Worm (Caenorhabditis elegans) whole organism, L1 larva: ENCODE results near the gene F59A6.10.

Source experiments
- C04F5.9 ChIP-seq: sonication (generic microtip); optimal IDR thresholded peaks from 2 replicates; lab custom pipeline; 2016; ENCODE audit warnings: missing genetic modification characterization, missing compliant biosample characterization
- C34B4.2 ChIP-seq: sonication (generic microtip); optimal IDR thresholded peaks from 2 replicates; lab custom pipeline; 2017; ENCODE audit warnings: mild to moderate bottlenecking, missing genetic modification characterization, missing compliant biosample characterization
- Y116A8C.19 ChIP-seq: sonication (generic microtip); optimal IDR thresholded peaks from 2 replicates; lab custom pipeline; 2016; ENCODE audit warnings: missing compliant biosample characterization, missing genetic modification characterization, borderline replicate concordance
- aly-2 ChIP-seq: fragments of 150-350 bp; optimal IDR thresholded peaks from 2 replicates; lab custom pipeline; 2014; ENCODE audit warnings: missing biosample characterization, missing genetic modification characterization
- ama-1 ChIP-seq: fragments of 150-350 bp; optimal IDR thresholded peaks from 2 replicates; lab custom pipeline; 2014
- blmp-1 ChIP-seq: fragments of 150-350 bp; optimal IDR thresholded peaks from 2 replicates; lab custom pipeline; 2014; ENCODE audit warnings: missing biosample characterization, missing genetic modification characterization
- ceh-63 ChIP-seq: fragments of 200-800 bp; sonication (Bioruptor generic); optimal IDR thresholded peaks from 2 replicates; lab custom pipeline; 2018; ENCODE audit warnings: mild to moderate bottlenecking, missing genetic modification characterization, missing compliant biosample characterization
- ceh-8 ChIP-seq: fragments of 200-800 bp; sonication (Bioruptor generic); optimal IDR thresholded peaks from 2 replicates; lab custom pipeline; 2018; ENCODE audit warnings: mild to moderate bottlenecking, missing genetic modification characterization, moderate library complexity, missing compliant biosample characterization
- ceh-88 ChIP-seq: fragments of 200-800 bp; sonication (Bioruptor generic); IDR thresholded peaks from 2 replicates; pipeline ENCODE4 v1.3.6; 2022; ENCODE audit warnings: missing genetic modification characterization, missing compliant biosample characterization
- dpl-1 ChIP-seq, 3 experiments: fragments of 150-350 bp in 2 of 3; sonication (generic microtip) in 1 of 3; optimal IDR thresholded peaks; 2 replicates each; lab custom pipeline; 2014 to 2017; ENCODE audit warnings: missing biosample characterization in 3 of 3, missing genetic modification characterization in 3 of 3, missing genetic modification reagents in 3 of 3
- efl-1 ChIP-seq, 4 experiments: fragments of 150-350 bp; optimal IDR thresholded peaks in 3 of 4; peaks in 1 of 4; 1 replicate in 1 of 4; 2 replicates in 3 of 4; lab custom pipeline; 2014; ENCODE audit warnings: missing biosample characterization in 2 of 4, missing genetic modification characterization in 2 of 4, missing genetic modification reagents in 2 of 4
- elt-2 ChIP-seq: sonication (generic microtip); optimal IDR thresholded peaks from 2 replicates; lab custom pipeline; 2016; ENCODE audit warnings: missing genetic modification characterization, mild to moderate bottlenecking, inconsistent platforms, missing compliant biosample characterization, missing genetic modification reagents
- elt-3 ChIP-seq, 6 experiments: fragments of 150-350 bp in 1 of 6; sonication (generic microtip); optimal IDR thresholded peaks; 2 replicates each; lab custom pipeline; 2017 to 2018; ENCODE audit warnings: missing biosample characterization in 6 of 6, missing genetic modification characterization in 6 of 6, inconsistent platforms in 1 of 6
- ets-5 ChIP-seq: fragments of 200-800 bp; sonication (Bioruptor generic); IDR thresholded peaks from 2 replicates; pipeline ENCODE4 v1.3.6; 2022; ENCODE audit warnings: missing genetic modification characterization, missing compliant biosample characterization
- fkh-10 ChIP-seq: sonication (generic microtip); optimal IDR thresholded peaks from 2 replicates; lab custom pipeline; 2017; ENCODE audit warnings: missing biosample characterization, missing genetic modification reagents, missing genetic modification characterization
- fkh-4 ChIP-seq: sonication (generic microtip); optimal IDR thresholded peaks from 2 replicates; lab custom pipeline; 2016; ENCODE audit warnings: missing compliant biosample characterization, missing genetic modification characterization, borderline replicate concordance
- jun-1 ChIP-seq: fragments of 150-350 bp; optimal IDR thresholded peaks from 2 replicates; lab custom pipeline; 2014; ENCODE audit warnings: missing biosample characterization, missing genetic modification reagents, missing genetic modification characterization
- lin-14 ChIP-seq: fragments of 200-800 bp; sonication (Bioruptor generic); optimal IDR thresholded peaks from 2 replicates; lab custom pipeline; 2018; ENCODE audit warnings: mild to moderate bottlenecking, missing genetic modification characterization, moderate library complexity, missing compliant biosample characterization
- lin-15B ChIP-seq: fragments of 150-350 bp; sonication (generic microtip); optimal IDR thresholded peaks from 3 replicates; lab custom pipeline; 2014; ENCODE audit warnings: missing biosample characterization, missing genetic modification characterization
- lsy-2 ChIP-seq, 2 experiments: fragments of 150-350 bp; optimal IDR thresholded peaks; 2 replicates each; lab custom pipeline; 2014; ENCODE audit warnings: missing biosample characterization in 2 of 2, missing genetic modification characterization in 2 of 2
- mdl-1 ChIP-seq, 2 experiments: fragments of 150-350 bp; optimal IDR thresholded peaks; 2 replicates each; lab custom pipeline; 2014 to 2017; ENCODE audit warnings: missing biosample characterization in 2 of 2, missing genetic modification characterization in 2 of 2, inconsistent platforms in 1 of 2
- mef-2 ChIP-seq: fragments of 150-350 bp; optimal IDR thresholded peaks from 2 replicates; lab custom pipeline; 2014; ENCODE audit warnings: missing biosample characterization, missing genetic modification characterization
- mep-1 ChIP-seq: fragments of 150-350 bp; optimal IDR thresholded peaks from 2 replicates; lab custom pipeline; 2014; ENCODE audit warnings: missing biosample characterization, missing genetic modification characterization
- nhr-11 ChIP-seq: fragments of 150-350 bp; optimal IDR thresholded peaks from 2 replicates; lab custom pipeline; 2014; ENCODE audit warnings: missing biosample characterization, missing genetic modification characterization
- nhr-12 ChIP-seq: sonication (generic microtip); optimal IDR thresholded peaks from 2 replicates; lab custom pipeline; 2017; ENCODE audit warnings: missing biosample characterization, missing genetic modification characterization
- nhr-19 ChIP-seq: fragments of 200-800 bp; sonication (Bioruptor generic); conservative IDR thresholded peaks from 2 replicates; pipeline ENCODE4 v1.3.6; 2022; ENCODE audit warnings: missing genetic modification characterization, missing compliant biosample characterization
- nhr-20 ChIP-seq: sonication (generic microtip); optimal IDR thresholded peaks from 2 replicates; lab custom pipeline; 2016; ENCODE audit warnings: mild to moderate bottlenecking, missing genetic modification characterization, missing compliant biosample characterization
- nhr-237 ChIP-seq: fragments of 150-350 bp; optimal IDR thresholded peaks from 2 replicates; lab custom pipeline; 2014; ENCODE audit warnings: missing biosample characterization, missing genetic modification characterization
- nhr-71 ChIP-seq: sonication (generic microtip); optimal IDR thresholded peaks from 2 replicates; lab custom pipeline; 2016; ENCODE audit warnings: mild to moderate bottlenecking, missing genetic modification characterization, moderate library complexity, missing compliant biosample characterization
- nhr-84 ChIP-seq: sonication (generic microtip); optimal IDR thresholded peaks from 2 replicates; lab custom pipeline; 2017; ENCODE audit warnings: missing biosample characterization, missing genetic modification characterization
- nhr-85 ChIP-seq: sonication (generic microtip); peaks from one replicate; lab custom pipeline; 2016; ENCODE audit warnings: missing genetic modification characterization, inconsistent platforms, missing compliant biosample characterization
- nhr-90 ChIP-seq: sonication (generic microtip); optimal IDR thresholded peaks from 2 replicates; lab custom pipeline; 2016; ENCODE audit warnings: mild to moderate bottlenecking, missing genetic modification characterization, missing compliant biosample characterization; ENCODE audit not compliant: poor library complexity
- pax-3 ChIP-seq: fragments of 200-800 bp; sonication (Bioruptor generic); optimal IDR thresholded peaks from 2 replicates; lab custom pipeline; 2018; ENCODE audit warnings: mild to moderate bottlenecking, missing genetic modification characterization, moderate library complexity, missing compliant biosample characterization
- pqm-1 ChIP-seq: sonication (generic microtip); optimal IDR thresholded peaks from 3 replicates; lab custom pipeline; 2017; ENCODE audit warnings: missing biosample characterization, missing genetic modification characterization
- snu-23 ChIP-seq: sonication (generic microtip); optimal IDR thresholded peaks from 2 replicates; lab custom pipeline; 2016; ENCODE audit warnings: missing genetic modification characterization, missing compliant biosample characterization
- sptf-1 ChIP-seq: fragments of 150-350 bp; optimal IDR thresholded peaks from 2 replicates; lab custom pipeline; 2014; ENCODE audit warnings: missing biosample characterization, missing genetic modification characterization
- swsn-7 ChIP-seq: sonication (generic microtip); optimal IDR thresholded peaks from 2 replicates; lab custom pipeline; 2016; ENCODE audit warnings: missing genetic modification characterization, missing compliant biosample characterization
- tbx-2 ChIP-seq: sonication (generic microtip); optimal IDR thresholded peaks from 2 replicates; lab custom pipeline; 2016; ENCODE audit warnings: missing genetic modification characterization, missing compliant biosample characterization
- tlp-1 ChIP-seq: fragments of 150-350 bp; optimal IDR thresholded peaks from 2 replicates; lab custom pipeline; 2014; ENCODE audit warnings: missing biosample characterization, missing genetic modification characterization
- unc-62 ChIP-seq: fragments of 150-350 bp; optimal IDR thresholded peaks from 2 replicates; lab custom pipeline; 2014; ENCODE audit warnings: missing biosample characterization, missing genetic modification reagents, missing genetic modification characterization
- unc-86 ChIP-seq: sonication (generic microtip); optimal IDR thresholded peaks from 2 replicates; lab custom pipeline; 2016; ENCODE audit warnings: missing genetic modification characterization, missing compliant biosample characterization
- unc-98 ChIP-seq: fragments of 200-800 bp; sonication (Bioruptor generic); IDR thresholded peaks from 2 replicates; pipeline ENCODE4 v1.3.6; 2022; ENCODE audit warnings: missing genetic modification characterization, missing compliant biosample characterization
- vab-15 ChIP-seq: sonication (generic microtip); optimal IDR thresholded peaks from 2 replicates; lab custom pipeline; 2017; ENCODE audit warnings: missing genotype, mild to moderate bottlenecking, missing genetic modification characterization, missing compliant biosample characterization
- ztf-11 ChIP-seq, 2 experiments: sonication (generic microtip); optimal IDR thresholded peaks; 2 replicates each; lab custom pipeline; 2016 to 2017; ENCODE audit warnings: missing genetic modification characterization in 2 of 2, missing biosample characterization in 1 of 2, missing compliant biosample characterization in 1 of 2
- ztf-4 ChIP-seq: fragments of 150-350 bp; optimal IDR thresholded peaks from 2 replicates; lab custom pipeline; 2014; ENCODE audit warnings: missing biosample characterization, missing genetic modification characterization

Gene F59A6.10

DNA sequence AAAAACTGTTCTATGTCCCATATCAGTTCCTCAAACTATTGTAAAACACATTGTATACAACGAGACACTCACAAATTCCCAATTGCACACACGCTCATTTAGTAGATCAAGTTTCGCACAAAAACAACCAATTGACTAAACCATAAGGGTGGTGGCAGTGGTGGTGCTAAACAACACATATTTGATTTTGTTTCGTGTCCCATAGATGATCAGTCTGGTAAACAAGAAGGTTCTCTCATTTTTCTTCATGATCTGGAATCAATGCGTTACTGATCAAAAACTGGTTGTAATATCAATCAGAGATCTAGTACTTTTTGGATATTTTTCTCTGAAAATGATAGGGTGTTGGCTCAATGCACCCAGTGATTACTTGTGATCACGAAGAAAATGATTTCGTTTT lies 14.8 kb downstream of the F59A6.10 start:
- TF ChIP-seq efl-1 (optimal IDR thresholded peaks at IDR 0.05; lab: Kevin White, UChicago) (no peak), efl-1 (GFP tag; optimal IDR thresholded peaks at IDR 0.05 in 1 of 2; lab: Kevin White, UChicago) (peak in 1 of 2 experiments; percentile 88), ceh-8 (GFP tag; lab: Kevin White, UChicago) (no peak)
- TF ChIP-seq, all 84 proteins: peak for 1

DNA sequence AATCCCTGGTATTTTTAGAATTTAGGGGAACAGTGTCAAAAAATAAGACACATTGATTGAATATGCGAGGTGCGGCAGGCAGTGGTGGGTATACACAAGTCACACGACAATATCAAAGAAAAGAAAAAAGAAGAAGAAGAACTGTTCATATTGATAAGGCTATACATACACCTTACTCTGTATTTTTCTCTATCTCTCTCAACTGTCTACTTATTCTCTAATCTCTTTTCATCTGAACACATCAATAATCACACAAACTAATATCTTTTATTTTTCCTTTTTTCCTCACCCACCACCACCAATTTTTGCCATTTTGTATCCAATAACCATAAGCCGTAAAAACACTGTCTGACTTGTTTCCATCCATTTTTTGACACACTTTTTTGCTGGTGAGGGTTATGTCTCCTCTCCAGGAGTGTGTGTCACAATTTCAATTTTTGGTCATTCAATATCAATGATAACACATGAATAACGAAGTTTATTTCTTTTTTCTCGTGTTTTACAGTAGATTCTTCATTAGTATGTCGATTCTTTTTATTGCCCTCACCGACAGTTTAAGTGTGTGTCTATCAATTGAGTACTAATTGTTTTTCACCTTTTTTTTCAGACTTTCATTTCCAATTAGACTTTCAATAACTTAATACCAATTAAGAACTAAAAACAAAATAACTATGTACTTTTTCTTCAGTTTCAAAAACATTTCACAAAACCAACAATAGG lies 15.8 kb downstream of the F59A6.10 start:
- TF ChIP-seq lin-14 (GFP tag; lab: Kevin White, UChicago) (peak; percentile 81), snu-23 (GFP tag; lab: Kevin White, UChicago) (peak; percentile 53), C34B4.2 (tag; lab: Kevin White, UChicago) (no peak), ceh-63 (GFP tag; lab: Kevin White, UChicago) (no peak), lin-15B (tag; lab: Kevin White, UChicago) (no peak), mdl-1 (tag; optimal IDR thresholded peaks at IDR 0.05; lab: Kevin White, UChicago) (peak in 1 of 2 experiments; percentile 23), elt-2 (peak; percentile 96), elt-3 (tag; optimal IDR thresholded peaks at IDR 0.05; lab: Kevin White, UChicago) (peak in 5 of 6 experiments; percentile 12 to 89 (median 84)), efl-1 (optimal IDR thresholded peaks at IDR 0.05; lab: Kevin White, UChicago) (no peak), efl-1 (GFP tag; optimal IDR thresholded peaks at IDR 0.05 in 1 of 2; lab: Kevin White, UChicago) (peak in 1 of 2 experiments; percentile 89), lsy-2 (tag; optimal IDR thresholded peaks at IDR 0.05; lab: Kevin White, UChicago) (peak; percentile 10 to 60), ztf-11 (tag; optimal IDR thresholded peaks at IDR 0.05; lab: Kevin White, UChicago) (no peak), nhr-71 (peak; percentile 54), jun-1 (tag; lab: Kevin White, UChicago) (no peak), nhr-20 (tag; lab: Kevin White, UChicago) (peak; percentile 57), dpl-1 (GFP tag; optimal IDR thresholded peaks at IDR 0.05; lab: Kevin White, UChicago) (peak in 1 of 3 experiments; percentile 15), ceh-88 (0 out of 2 replicates have a peak, but pooled peaks have one; percentile 16), nhr-84 (no peak), swsn-7 (no peak), pqm-1 (tag; lab: Kevin White, UChicago) (peak; percentile 20), mep-1 (tag; lab: Kevin White, UChicago) (no peak), nhr-85 (tag; lab: Kevin White, UChicago) (peak; percentile 89), blmp-1 (peak; percentile 24), nhr-90 (peak; percentile 24)

DNA sequence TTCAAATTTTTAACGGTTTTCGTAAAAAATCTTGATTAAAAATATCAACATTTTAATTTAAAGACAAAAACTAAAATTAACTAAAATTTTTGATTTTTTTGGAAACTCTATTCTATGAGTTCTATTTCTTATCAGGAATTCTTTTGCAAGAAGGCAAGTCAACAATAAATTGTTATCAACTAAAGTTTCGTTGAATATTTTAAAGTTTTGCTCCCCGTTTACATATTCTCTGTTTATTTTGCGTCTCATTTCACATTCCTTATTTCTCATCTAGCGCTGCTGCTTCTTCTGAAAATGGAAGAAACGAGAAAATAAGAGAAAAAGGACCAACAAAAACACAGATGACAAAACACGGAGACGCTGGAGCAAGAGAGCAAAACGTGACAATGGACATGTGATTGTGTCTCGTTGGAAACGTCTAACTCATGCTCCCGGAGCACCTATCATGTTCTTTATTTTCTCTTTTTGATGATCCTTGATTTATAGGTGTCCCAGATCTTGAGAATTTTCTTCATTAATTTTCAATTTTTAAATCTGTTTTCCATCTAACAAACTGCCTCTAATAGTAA lies 16.8 kb downstream of the F59A6.10 start:
- TF ChIP-seq nhr-20 (tag; lab: Kevin White, UChicago) (peak; percentile 6), mef-2 (no peak), ztf-4 (tag; lab: Kevin White, UChicago) (no peak), tlp-1 (tag; lab: Kevin White, UChicago) (no peak), fkh-10 (GFP tag; lab: Kevin White, UChicago) (no peak), fkh-4 (tag; lab: Kevin White, UChicago) (no peak), pqm-1 (tag; lab: Kevin White, UChicago) (no peak), swsn-7 (no peak), efl-1 (optimal IDR thresholded peaks at IDR 0.05; lab: Kevin White, UChicago) (no peak), efl-1 (GFP tag; optimal IDR thresholded peaks at IDR 0.05 in 1 of 2; lab: Kevin White, UChicago) (peak in 1 of 2 experiments; percentile 62), unc-86 (tag; lab: Kevin White, UChicago) (no peak), tbx-2 (tag; lab: Kevin White, UChicago) (no peak), dpl-1 (GFP tag; optimal IDR thresholded peaks at IDR 0.05; lab: Kevin White, UChicago) (no peak), elt-2 (peak; percentile 88), unc-98 (GFP tag; lab: Robert Waterston, UW) (no peak), nhr-12 (tag; lab: Kevin White, UChicago) (no peak), sptf-1 (tag; lab: Kevin White, UChicago) (no peak), aly-2 (tag; lab: Kevin White, UChicago) (no peak), unc-62 (GFP tag; lab: Kevin White, UChicago) (no peak), ama-1 (no peak), ceh-63 (GFP tag; lab: Kevin White, UChicago) (no peak), nhr-71 (peak; percentile 29), C04F5.9 (tag; lab: Kevin White, UChicago) (no peak), ets-5 (GFP tag; lab: Robert Waterston, UW) (no peak), mdl-1 (tag; optimal IDR thresholded peaks at IDR 0.05; lab: Kevin White, UChicago) (no peak), snu-23 (GFP tag; lab: Kevin White, UChicago) (no peak), lsy-2 (tag; optimal IDR thresholded peaks at IDR 0.05; lab: Kevin White, UChicago) (peak in 1 of 2 experiments; percentile 5), vab-15 (no peak), nhr-237 (tag; lab: Kevin White, UChicago) (no peak), nhr-11 (tag; lab: Kevin White, UChicago) (no peak), nhr-19 (GFP tag; lab: Robert Waterston, UW) (0 out of 2 replicates have a peak, but pooled peaks have one; percentile 3), Y116A8C.19 (tag; lab: Kevin White, UChicago) (no peak), pax-3 (no peak)
